Fruit fly (Drosophila melanogaster) whole organism, embryonic: ENCODE measurements around the gene Acat2.

Experiments
- Bteb2 ChIP-seq: fragments of 200-800 bp; sonication (Bioruptor generic); optimal IDR thresholded peaks from 2 replicates; lab custom pipeline; 2016; ENCODE audit warnings: missing biosample characterization, missing genetic modification characterization
- CG18599 ChIP-seq: fragments of 200-800 bp; sonication (Bioruptor generic); optimal IDR thresholded peaks from 3 replicates; lab custom pipeline; 2017; ENCODE audit warnings: missing biosample characterization, missing genetic modification characterization, mild to moderate bottlenecking, moderate library complexity, missing genetic modification reagents
- Lim3 ChIP-seq: fragments of 200-800 bp; sonication (Bioruptor generic); IDR thresholded peaks from 2 replicates; pipeline ENCODE4 v1.3.6; 2022; ENCODE audit warnings: missing biosample characterization, missing genetic modification characterization
- amos ChIP-seq: fragments of 200-800 bp; sonication (Bioruptor generic); IDR thresholded peaks from 2 replicates; pipeline ENCODE4 v1.3.6; 2022; ENCODE audit warnings: missing biosample characterization, missing genetic modification characterization; ENCODE audit not compliant: partially characterized antibody
- caup ChIP-seq: fragments of 200-800 bp; sonication (Bioruptor generic); optimal IDR thresholded peaks from 3 replicates; lab custom pipeline; 2017; ENCODE audit warnings: missing biosample characterization, mild to moderate bottlenecking, missing genetic modification characterization, moderate library complexity; ENCODE audit not compliant: severe bottlenecking
- dmrt99B ChIP-seq: fragments of 200-800 bp; sonication (Bioruptor generic); optimal IDR thresholded peaks from 2 replicates; lab custom pipeline; 2018; ENCODE audit warnings: missing biosample characterization, mild to moderate bottlenecking, missing genetic modification characterization, moderate library complexity

DNA sequence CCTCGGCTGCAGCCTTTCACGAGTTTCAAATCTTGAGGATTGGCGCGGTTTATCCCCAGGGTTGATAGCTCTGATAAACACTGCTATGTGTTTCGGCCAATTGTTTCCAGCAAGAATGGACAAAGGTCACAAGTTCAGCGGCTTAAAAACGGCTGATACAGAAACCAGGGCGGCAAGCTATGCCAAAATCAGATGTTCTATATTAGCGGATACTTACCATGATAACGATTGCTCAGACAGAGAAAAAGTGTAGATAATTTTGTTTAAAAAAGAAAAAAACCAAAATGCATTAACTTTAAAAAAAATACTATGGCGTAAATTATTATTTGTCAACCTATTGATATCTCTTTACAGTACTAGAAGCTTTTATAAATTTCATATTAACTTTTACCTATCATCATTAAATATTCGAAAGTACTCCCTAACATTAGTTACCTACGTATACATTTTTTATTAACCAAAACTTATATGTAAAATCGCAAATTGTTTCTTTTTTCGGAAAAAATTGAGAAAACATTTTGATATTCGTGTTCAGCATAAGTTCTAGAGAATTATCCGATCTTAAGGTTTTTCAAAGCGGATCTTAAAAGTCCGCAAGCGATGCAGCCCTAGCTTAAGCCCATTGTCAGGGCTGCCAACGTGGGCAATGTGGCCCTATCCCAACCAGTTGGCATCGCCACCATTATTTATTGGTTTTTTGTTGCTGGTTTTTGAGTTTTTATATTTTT, 10.5 kb downstream of the Acat2 start, which contains the start of the genes sturkopf and Herc4:
- TF ChIP-seq caup (GFP tag; lab: Kevin White, UChicago): peak; percentile 49
- TF ChIP-seq CG18599: peak; percentile 69
- no peak for TF ChIP-seq amos (GFP tag; lab: Robert Waterston, UW)
- no peak for TF ChIP-seq Lim3 (GFP tag; lab: Robert Waterston, UW)
- TF ChIP-seq dmrt99B (tag; lab: Kevin White, UChicago): no peak
- TF ChIP-seq Bteb2 (GFP tag; lab: Kevin White, UChicago): peak; percentile 73
